Fruit fly (Drosophila melanogaster) whole organism, pupa: Measurements from ENCODE around the gene Cp190.

ENCODE experiments used
- CG34367 ChIP-seq: fragments of 200-800 bp; sonication (Bioruptor generic); optimal IDR thresholded peaks from 2 replicates; lab custom pipeline; 2018; ENCODE audit warnings: missing biosample characterization, mild to moderate bottlenecking, missing genetic modification characterization
- CG4496 ChIP-seq: fragments of 200-800 bp; sonication (Bioruptor generic); IDR thresholded peaks from 3 replicates; pipeline ENCODE4 v1.3.6; 2022; ENCODE audit warnings: missing biosample characterization, missing genetic modification characterization
- CG8301 ChIP-seq: fragments of 200-800 bp; sonication (Bioruptor generic); optimal IDR thresholded peaks from 2 replicates; lab custom pipeline; 2018; ENCODE audit warnings: missing biosample characterization, mild to moderate bottlenecking, missing genetic modification characterization
- EcR ChIP-seq: fragments of 200-800 bp; sonication (Bioruptor generic); optimal IDR thresholded peaks from 3 replicates; lab custom pipeline; 2019; ENCODE audit warnings: missing biosample characterization, missing genetic modification characterization, mild to moderate bottlenecking, moderate library complexity, missing genetic modification reagents
- Pif1B ChIP-seq: fragments of 200-800 bp; sonication (Bioruptor generic); optimal IDR thresholded peaks from 3 replicates; lab custom pipeline; 2016; ENCODE audit warnings: missing biosample characterization, missing genetic modification characterization
- gl ChIP-seq: fragments of 200-800 bp; sonication (Bioruptor generic); optimal IDR thresholded peaks from 2 replicates; lab custom pipeline; 2018; ENCODE audit warnings: missing biosample characterization, mild to moderate bottlenecking, missing genetic modification characterization
- rn ChIP-seq: fragments of 200-800 bp; sonication (Bioruptor generic); IDR thresholded peaks from 2 replicates; pipeline ENCODE4 v1.3.6; 2022; ENCODE audit warnings: missing biosample characterization, missing genetic modification characterization

- TF ChIP-seq CG4496 (GFP tag; lab: Robert Waterston, UW) (no peak), Pif1B (GFP tag; lab: Kevin White, UChicago) (no peak), rn (GFP tag; lab: Robert Waterston, UW) (no peak), CG34367 (no peak), gl (tag; lab: Kevin White, UChicago) (no peak), CG8301 (tag; lab: Kevin White, UChicago) (no peak), EcR (GFP tag; lab: Kevin White, UChicago) (no peak)
Observed at dm6 chr3R:15286693-15287041, 11.6 kb upstream of the Cp190 start.
